Worm (Caenorhabditis elegans) whole organism, L4 larva: ENCODE data around the gene btb-7.

ENCODE experiments used
- ZK546.5 ChIP-seq, 2 experiments: sonication (generic microtip); optimal IDR thresholded peaks; 2 replicates each; lab custom pipeline; 2017; ENCODE audit warnings: missing biosample characterization in 2 of 2, missing genetic modification characterization in 2 of 2
- ceh-28 ChIP-seq: fragments of 150-350 bp; optimal IDR thresholded peaks from 2 replicates; lab custom pipeline; 2014; ENCODE audit warnings: missing biosample characterization, missing genetic modification reagents, missing genetic modification characterization
- ceh-82 ChIP-seq: sonication (generic microtip); optimal IDR thresholded peaks from 2 replicates; lab custom pipeline; 2017; ENCODE audit warnings: missing biosample characterization, missing genetic modification characterization
- daf-12 ChIP-seq: fragments of 150-350 bp; optimal IDR thresholded peaks from 2 replicates; lab custom pipeline; 2014; ENCODE audit warnings: missing biosample characterization, missing genetic modification reagents, missing genetic modification characterization
- dmd-6 ChIP-seq: fragments of 200-800 bp; sonication (Bioruptor generic); IDR thresholded peaks from 2 replicates; pipeline ENCODE4 v1.3.6; 2022; ENCODE audit warnings: missing genetic modification reagents, missing genetic modification characterization, missing compliant biosample characterization
- fos-1 ChIP-seq: fragments of 150-350 bp; optimal IDR thresholded peaks from 2 replicates; lab custom pipeline; 2014; ENCODE audit warnings: missing biosample characterization, missing genetic modification characterization
- hif-1 ChIP-seq, 2 experiments: sonication (generic microtip); optimal IDR thresholded peaks; 2 replicates each; lab custom pipeline; 2016 to 2017; ENCODE audit warnings: missing compliant biosample characterization in 2 of 2, missing genetic modification characterization in 2 of 2, missing genetic modification reagents in 2 of 2, missing genotype in 2 of 2, mild to moderate bottlenecking in 1 of 2
- pha-4 ChIP-seq, 2 experiments: fragments of 150-350 bp in 1 of 2; fragments of 200-800 bp in 1 of 2; sonication (Bioruptor generic) in 1 of 2; IDR thresholded peaks in 1 of 2; optimal IDR thresholded peaks in 1 of 2; 2 replicates each; pipeline versions ENCODE4 v1.3.6 to Lab custom; 2014 to 2022; ENCODE audit warnings: missing genetic modification characterization in 2 of 2, missing genetic modification reagents in 2 of 2, missing biosample characterization in 1 of 2, missing compliant biosample characterization in 1 of 2
- php-3 ChIP-seq: fragments of 200-800 bp; sonication (Bioruptor generic); IDR thresholded peaks from 2 replicates; pipeline ENCODE4 v1.3.6; 2022; ENCODE audit warnings: missing genetic modification reagents, missing genetic modification characterization, missing compliant biosample characterization
- unc-130 ChIP-seq: sonication (generic microtip); optimal IDR thresholded peaks from 2 replicates; lab custom pipeline; 2016; ENCODE audit warnings: missing genetic modification reagents, missing genetic modification characterization, missing compliant biosample characterization
- unc-39 ChIP-seq: sonication (generic microtip); optimal IDR thresholded peaks from 2 replicates; lab custom pipeline; 2017; ENCODE audit warnings: missing biosample characterization, missing genetic modification characterization
- unc-62 ChIP-seq, 3 experiments: fragments of 150-350 bp in 1 of 3; sonication (generic microtip); optimal IDR thresholded peaks in 2 of 3; peaks in 1 of 3; 1 replicate in 1 of 3; 2 replicates in 2 of 3; lab custom pipeline; 2014 to 2017; ENCODE audit warnings: missing biosample characterization in 3 of 3, missing genetic modification characterization in 3 of 3, missing genetic modification reagents in 3 of 3, missing genotype in 1 of 3
- zag-1 ChIP-seq: fragments of 150-350 bp; optimal IDR thresholded peaks from 2 replicates; lab custom pipeline; 2014; ENCODE audit warnings: missing biosample characterization, missing genetic modification characterization
- ztf-7 ChIP-seq: fragments of 150-350 bp; optimal IDR thresholded peaks from 2 replicates; lab custom pipeline; 2014; ENCODE audit warnings: missing biosample characterization, missing genetic modification characterization

ce11 chrII:1730103-1730502 lies 17.1 kb downstream of the btb-7 start, which contains the start of gene ceh-81:
- no peak for TF ChIP-seq unc-130 (GFP tag; lab: Kevin White, UChicago)
- no peak for TF ChIP-seq unc-39 (tag; lab: Kevin White, UChicago)
- TF ChIP-seq pha-4 (GFP tag; IDR thresholded peaks at IDR 0.05; lab: Robert Waterston, UW) = no peak
- TF ChIP-seq pha-4 (tag; optimal IDR thresholded peaks at IDR 0.05; lab: Kevin White, UChicago) = no peak
- TF ChIP-seq unc-62 (GFP tag; optimal IDR thresholded peaks at IDR 0.05 in 1 of 2; lab: Kevin White, UChicago) = peak in 1 of 2 experiments; percentile 23
- TF ChIP-seq unc-62 (tag; optimal IDR thresholded peaks at IDR 0.05; lab: Kevin White, UChicago) = no peak
- TF ChIP-seq dmd-6 = no peak
- TF ChIP-seq hif-1 (tag; optimal IDR thresholded peaks at IDR 0.05; lab: Kevin White, UChicago) = no peak
- no peak for TF ChIP-seq zag-1 (tag; lab: Kevin White, UChicago)
- no peak for TF ChIP-seq fos-1
- no peak for TF ChIP-seq php-3 (GFP tag; lab: Robert Waterston, UW)
- no peak for TF ChIP-seq ZK546.5 (tag; optimal IDR thresholded peaks at IDR 0.05; lab: Kevin White, UChicago)
- TF ChIP-seq ceh-28 (tag; lab: Kevin White, UChicago) = no peak
- TF ChIP-seq daf-12 (tag; lab: Kevin White, UChicago) = no peak
- TF ChIP-seq ceh-82 = no peak
- TF ChIP-seq ztf-7 (tag; lab: Kevin White, UChicago) = no peak
